Worm (Caenorhabditis elegans) whole organism, mixed stage, embryonic: Measurements from ENCODE around the gene T11F8.1.
"Not testable (repeated sequence)": the region's sequence is repeated elsewhere in the genome, so short reads cannot be mapped to it uniquely, and the experiment has no call there.

Source experiments
- bed-3 ChIP-seq: fragments of 200-800 bp; sonication (Bioruptor generic); optimal IDR thresholded peaks from 3 replicates; lab custom pipeline; 2018; ENCODE audit warnings: mild to moderate bottlenecking, missing genetic modification characterization, moderate library complexity, missing compliant biosample characterization
- blmp-1 ChIP-seq: fragments of 150-350 bp; optimal IDR thresholded peaks from 2 replicates; lab custom pipeline; 2014; ENCODE audit warnings: missing biosample characterization, missing genetic modification characterization
- ceh-39 ChIP-seq: fragments of 150-350 bp; optimal IDR thresholded peaks from 2 replicates; lab custom pipeline; 2014; ENCODE audit warnings: missing biosample characterization, missing genetic modification characterization
- ceh-43 ChIP-seq: fragments of 200-800 bp; sonication (Bioruptor generic); optimal IDR thresholded peaks from 2 replicates; lab custom pipeline; 2018; ENCODE audit warnings: mild to moderate bottlenecking, missing genetic modification characterization, moderate library complexity, missing compliant biosample characterization
- ceh-83 ChIP-seq: fragments of 200-800 bp; sonication (Bioruptor generic); optimal IDR thresholded peaks from 2 replicates; lab custom pipeline; 2018; ENCODE audit warnings: mild to moderate bottlenecking, missing genetic modification characterization, missing compliant biosample characterization
- ces-1 ChIP-seq: fragments of 150-350 bp; optimal IDR thresholded peaks from 2 replicates; lab custom pipeline; 2014; ENCODE audit warnings: missing biosample characterization, missing genetic modification reagents, missing genetic modification characterization
- cnd-1 ChIP-seq: fragments of 200-800 bp; sonication (Bioruptor generic); optimal IDR thresholded peaks from 2 replicates; lab custom pipeline; 2018; ENCODE audit warnings: mild to moderate bottlenecking, missing genetic modification characterization, missing compliant biosample characterization
- drap-1 ChIP-seq: fragments of 200-800 bp; sonication (Bioruptor generic); optimal IDR thresholded peaks from 3 replicates; lab custom pipeline; 2018; ENCODE audit warnings: mild to moderate bottlenecking, missing genetic modification characterization, missing compliant biosample characterization
- elt-1 ChIP-seq: sonication (generic microtip); optimal IDR thresholded peaks from 2 replicates; lab custom pipeline; 2017; ENCODE audit warnings: missing genetic modification characterization, mild to moderate bottlenecking, missing compliant biosample characterization, antibody characterized with exemption, moderate library complexity, borderline replicate concordance; ENCODE audit not compliant: insufficient read depth
- elt-3 ChIP-seq: fragments of 150-350 bp; optimal IDR thresholded peaks from 2 replicates; lab custom pipeline; 2014; ENCODE audit warnings: missing biosample characterization, missing genetic modification characterization
- flh-1 ChIP-seq: fragments of 200-800 bp; sonication (Bioruptor generic); optimal IDR thresholded peaks from 2 replicates; lab custom pipeline; 2018; ENCODE audit warnings: mild to moderate bottlenecking, missing genetic modification characterization, moderate library complexity, missing compliant biosample characterization
- ham-2 ChIP-seq: fragments of 200-800 bp; sonication (Bioruptor generic); optimal IDR thresholded peaks from 2 replicates; lab custom pipeline; 2018; ENCODE audit warnings: mild to moderate bottlenecking, missing genetic modification characterization, missing compliant biosample characterization
- hlh-1 ChIP-seq: fragments of 150-350 bp; optimal IDR thresholded peaks from 2 replicates; lab custom pipeline; 2014; ENCODE audit warnings: missing biosample characterization, missing genetic modification reagents, missing genetic modification characterization
- lin-13 ChIP-seq: fragments of 150-350 bp; optimal IDR thresholded peaks from 2 replicates; lab custom pipeline; 2014; ENCODE audit warnings: missing biosample characterization, missing genetic modification characterization
- mab-5 ChIP-seq: fragments of 150-350 bp; optimal IDR thresholded peaks from 2 replicates; lab custom pipeline; 2014; ENCODE audit warnings: missing biosample characterization, missing genetic modification characterization
- mep-1 ChIP-seq: fragments of 150-350 bp; optimal IDR thresholded peaks from 2 replicates; lab custom pipeline; 2017; ENCODE audit warnings: missing biosample characterization, missing genetic modification reagents, missing genetic modification characterization, inconsistent platforms
- mls-2 ChIP-seq: sonication (generic microtip); optimal IDR thresholded peaks from 2 replicates; lab custom pipeline; 2016; ENCODE audit warnings: mild to moderate bottlenecking, missing genetic modification characterization, moderate library complexity, missing compliant biosample characterization
- nhr-2 ChIP-seq: fragments of 150-350 bp; optimal IDR thresholded peaks from 2 replicates; lab custom pipeline; 2014; ENCODE audit warnings: missing biosample characterization, missing genetic modification characterization
- nhr-237 ChIP-seq: fragments of 150-350 bp; optimal IDR thresholded peaks from 2 replicates; lab custom pipeline; 2014; ENCODE audit warnings: missing biosample characterization, missing genetic modification characterization
- nhr-76 ChIP-seq: sonication (generic microtip); optimal IDR thresholded peaks from 2 replicates; lab custom pipeline; 2017; ENCODE audit warnings: missing biosample characterization, missing genetic modification characterization
- sem-2 ChIP-seq: fragments of 200-800 bp; sonication (Bioruptor generic); optimal IDR thresholded peaks from 2 replicates; lab custom pipeline; 2018; ENCODE audit warnings: mild to moderate bottlenecking, missing genetic modification characterization, missing compliant biosample characterization
- snpc-4 ChIP-seq: fragments of 150-350 bp; optimal IDR thresholded peaks from 2 replicates; lab custom pipeline; 2014; ENCODE audit warnings: missing biosample characterization, missing genetic modification characterization
- sptf-1 ChIP-seq: sonication (generic microtip); optimal IDR thresholded peaks from 2 replicates; lab custom pipeline; 2017; ENCODE audit warnings: mild to moderate bottlenecking, missing genetic modification characterization, moderate library complexity, missing compliant biosample characterization
- tbx-8 ChIP-seq: fragments of 200-800 bp; sonication (Bioruptor generic); optimal IDR thresholded peaks from 2 replicates; lab custom pipeline; 2018; ENCODE audit warnings: mild to moderate bottlenecking, missing genetic modification characterization, moderate library complexity, missing compliant biosample characterization
- unc-39 ChIP-seq: fragments of 150-350 bp; optimal IDR thresholded peaks from 2 replicates; lab custom pipeline; 2014; ENCODE audit warnings: missing biosample characterization, missing genetic modification characterization
- zip-8 ChIP-seq: fragments of 150-350 bp; optimal IDR thresholded peaks from 2 replicates; lab custom pipeline; 2014; ENCODE audit warnings: missing biosample characterization, missing genetic modification characterization

Gene T11F8.1

ce11 chrIV:5491054-5491453 lies 11.7 kb downstream of the T11F8.1 start, which contains the start of gene B0273.115:
Gene B0273.115 (minus strand): TSS chrIV:5491154.
- not testable (repeated sequence) for TF ChIP-seq flh-1, ceh-43, ham-2 (GFP tag; lab: Kevin White, UChicago)

- TF ChIP-seq ceh-43 (GFP tag; lab: Kevin White, UChicago) = no peak
- TF ChIP-seq bed-3 (GFP tag; lab: Kevin White, UChicago) = no peak
- TF ChIP-seq ceh-39 = no peak
- TF ChIP-seq mep-1 (tag; lab: Kevin White, UChicago) = no peak
- no peak for TF ChIP-seq nhr-237 (tag; lab: Kevin White, UChicago)
- no peak for TF ChIP-seq nhr-76 (tag; lab: Kevin White, UChicago)
Measured at ce11 chrIV:5492196-5492595, 12.8 kb downstream of the T11F8.1 start.

DNA sequence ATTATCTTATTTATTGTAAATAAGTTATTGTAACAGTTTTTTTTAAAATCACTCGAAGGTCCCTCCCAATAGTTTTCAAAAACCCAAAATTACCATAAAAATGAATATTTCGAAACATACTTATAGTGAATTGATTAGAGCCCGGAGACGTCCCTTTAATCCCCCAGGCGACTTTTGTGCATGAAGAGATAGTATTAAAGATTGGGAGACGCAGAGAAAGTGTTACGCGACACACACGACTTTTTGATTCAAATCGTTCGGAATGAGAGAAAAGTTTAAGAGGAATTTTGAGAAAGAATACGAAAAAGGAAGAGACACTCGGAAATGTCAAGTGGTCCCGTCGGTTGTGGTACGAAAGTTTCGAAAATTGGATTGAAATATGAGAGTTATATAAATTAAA lies 13.7 kb downstream of the T11F8.1 start:
- TF ChIP-seq ces-1 (GFP tag; lab: Kevin White, UChicago) = peak; percentile 28
- TF ChIP-seq sptf-1 = no peak

- no peak for TF ChIP-seq tbx-8 (GFP tag; lab: Kevin White, UChicago)
- no peak for TF ChIP-seq mab-5
- no peak for TF ChIP-seq ces-1 (GFP tag; lab: Kevin White, UChicago)
- no peak for TF ChIP-seq mep-1 (tag; lab: Kevin White, UChicago)
- TF ChIP-seq hlh-1 (tag; lab: Kevin White, UChicago) = no peak
- no peak for TF ChIP-seq sptf-1
- TF ChIP-seq nhr-2 (tag; lab: Kevin White, UChicago) = no peak
- no peak for TF ChIP-seq snpc-4 (tag; lab: Kevin White, UChicago)
- no peak for TF ChIP-seq zip-8
- no peak for TF ChIP-seq blmp-1 (tag; lab: Kevin White, UChicago)
- no peak for TF ChIP-seq cnd-1 (tag; lab: Kevin White, UChicago)
- TF ChIP-seq mls-2 (tag; lab: Kevin White, UChicago) = no peak
Measured at ce11 chrIV:5493692-5494091, 14.3 kb downstream of the T11F8.1 start, which contains the start of gene B0273.1. Gene B0273.1 (plus strand): TSS chrIV:5493992.

ce11 chrIV:5494099-5494498 lies 14.7 kb downstream of the T11F8.1 start:
- TF ChIP-seq zip-8 = no peak
- no peak for TF ChIP-seq mls-2 (tag; lab: Kevin White, UChicago)
- TF ChIP-seq sem-2 (GFP tag; lab: Kevin White, UChicago) = no peak
- TF ChIP-seq bed-3 (GFP tag; lab: Kevin White, UChicago) = no peak
- no peak for TF ChIP-seq ceh-83 (GFP tag; lab: Kevin White, UChicago)
- TF ChIP-seq lin-13 (tag; lab: Kevin White, UChicago) = no peak
- TF ChIP-seq cnd-1 (tag; lab: Kevin White, UChicago) = no peak
- TF ChIP-seq elt-3 (tag; lab: Kevin White, UChicago) = no peak
- TF ChIP-seq, all 35 proteins: peak for 0

DNA sequence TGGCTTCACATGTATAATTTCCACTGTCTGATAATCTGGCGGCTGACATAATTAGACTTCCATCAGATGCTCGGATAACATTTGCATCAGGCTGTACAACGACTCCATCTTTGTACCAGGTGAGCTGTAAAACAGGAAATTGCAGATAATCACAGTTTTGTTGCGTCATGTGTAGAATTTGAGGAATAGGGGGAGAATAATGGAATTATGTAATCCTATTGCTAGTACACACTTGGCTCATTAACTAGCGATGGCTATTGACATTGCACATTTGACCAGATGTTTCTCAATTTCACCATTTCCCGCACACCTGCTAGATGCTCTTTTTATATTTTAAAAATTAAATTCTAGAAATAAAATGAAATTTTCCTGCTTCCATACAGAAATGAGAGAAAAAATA lies 22.0 kb downstream of the T11F8.1 start:
- no peak for TF ChIP-seq unc-39 (tag; lab: Kevin White, UChicago)
- TF ChIP-seq mab-5 = no peak
- no peak for TF ChIP-seq nhr-237 (tag; lab: Kevin White, UChicago)
- no peak for TF ChIP-seq snpc-4 (tag; lab: Kevin White, UChicago)
- peak; percentile 81 for TF ChIP-seq nhr-2 (tag; lab: Kevin White, UChicago)
- peak; percentile 89 for TF ChIP-seq zip-8
- TF ChIP-seq ceh-83 (GFP tag; lab: Kevin White, UChicago) = no peak
- TF ChIP-seq nhr-76 (tag; lab: Kevin White, UChicago) = no peak
- TF ChIP-seq cnd-1 (tag; lab: Kevin White, UChicago) = peak; percentile 32
- peak; percentile 95 for TF ChIP-seq ces-1 (GFP tag; lab: Kevin White, UChicago)
- no peak for TF ChIP-seq tbx-8 (GFP tag; lab: Kevin White, UChicago)
- no peak for TF ChIP-seq ceh-39

DNA sequence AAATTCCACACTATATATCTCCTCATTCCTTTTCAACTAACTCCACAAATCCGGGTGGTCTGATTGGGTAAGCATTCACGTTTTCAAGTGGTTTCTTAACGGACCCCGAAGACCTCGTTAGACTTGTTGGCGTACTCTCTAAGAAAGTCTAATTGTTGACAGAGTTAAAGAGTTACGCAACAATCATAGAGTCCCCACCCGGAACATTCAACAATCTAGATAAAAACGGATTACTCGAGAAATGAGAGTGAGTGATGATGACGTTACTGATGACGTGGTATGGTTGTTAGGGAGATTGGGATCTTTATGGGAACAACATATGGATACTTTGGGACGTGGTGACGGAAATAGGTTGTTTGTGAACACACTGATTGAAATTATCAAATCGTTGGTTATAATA lies 23.2 kb downstream of the T11F8.1 start:
- peak; percentile 84 for TF ChIP-seq nhr-2 (tag; lab: Kevin White, UChicago)
- no peak for TF ChIP-seq mls-2 (tag; lab: Kevin White, UChicago)
- TF ChIP-seq drap-1 (GFP tag; lab: Kevin White, UChicago) = no peak
- TF ChIP-seq ces-1 (GFP tag; lab: Kevin White, UChicago) = peak; percentile 88
- peak; percentile 46 for TF ChIP-seq elt-1 (tag; lab: Kevin White, UChicago)
- TF ChIP-seq bed-3 (GFP tag; lab: Kevin White, UChicago) = no peak
- TF ChIP-seq zip-8 = peak; percentile 53
